Worm (Caenorhabditis elegans): ENCODE data around the gene chtb-1.

DNA sequence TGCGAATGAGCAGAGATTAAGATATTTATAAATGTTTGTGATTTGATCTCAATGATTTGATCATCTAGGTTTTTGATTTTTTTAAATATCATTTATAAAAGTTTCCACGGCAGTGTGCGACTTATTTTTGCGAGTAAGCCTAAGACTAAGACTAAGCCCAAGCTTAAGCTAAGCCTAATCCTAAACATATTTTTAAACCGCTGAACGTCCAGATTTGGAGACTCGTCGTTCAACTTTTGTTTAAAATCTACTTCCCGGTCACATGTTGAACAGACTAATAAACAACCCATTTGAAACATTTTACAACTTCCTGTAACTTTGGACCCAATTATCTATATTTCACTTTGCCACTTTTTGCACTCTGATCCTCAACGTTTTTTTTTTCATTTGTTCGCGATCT is 3.8 kb upstream of the chtb-1 start, which contains the start of gene K04H4.5:
- no peak for TF ChIP-seq F37D6.2 (tag; optimal IDR thresholded peaks at IDR 0.05)
- no peak for TF ChIP-seq dpl-1 (GFP tag; optimal IDR thresholded peaks at IDR 0.05)
- no peak for TF ChIP-seq sdz-12 (GFP tag; optimal IDR thresholded peaks at IDR 0.05)
- TF ChIP-seq zip-2 (tag; optimal IDR thresholded peaks at IDR 0.05): no peak
- TF ChIP-seq snpc-1.2 (GFP tag; IDR thresholded peaks at IDR 0.05): no peak
- no peak for TF ChIP-seq ceh-62 (tag; optimal IDR thresholded peaks at IDR 0.05)
- TF ChIP-seq nhr-237 (tag; optimal IDR thresholded peaks at IDR 0.05): no peak
- no peak for TF ChIP-seq mdt-29 (GFP tag; IDR thresholded peaks at IDR 0.05)
- TF ChIP-seq zag-1 (tag; optimal IDR thresholded peaks at IDR 0.05): no peak
- no peak for TF ChIP-seq hif-1 (tag; optimal IDR thresholded peaks at IDR 0.05)

Measured in whole organism, L4 larva.